Worm (Caenorhabditis elegans) whole organism, L2 larva: Measurements from ENCODE around the gene tdo-2.
A peak's percentile ranks its signal among the peaks of the same experiment; 100 is the strongest.

Source experiments
- nhr-129 ChIP-seq: fragments of 150-350 bp; optimal IDR thresholded peaks from 2 replicates; lab custom pipeline; 2014; ENCODE audit warnings: missing biosample characterization, missing genetic modification characterization
- sma-9 ChIP-seq, 2 experiments: fragments of 150-350 bp in 1 of 2; sonication (generic microtip) in 1 of 2; optimal IDR thresholded peaks; 2 replicates each; lab custom pipeline; 2014 to 2016; ENCODE audit warnings: missing genetic modification characterization in 2 of 2, mild to moderate bottlenecking in 1 of 2, missing biosample characterization in 1 of 2, missing compliant biosample characterization in 1 of 2, missing genetic modification reagents in 1 of 2, moderate library complexity in 1 of 2
- unc-62 ChIP-seq: fragments of 150-350 bp; optimal IDR thresholded peaks from 2 replicates; lab custom pipeline; 2014; ENCODE audit warnings: missing biosample characterization, missing genetic modification reagents, missing genetic modification characterization

DNA sequence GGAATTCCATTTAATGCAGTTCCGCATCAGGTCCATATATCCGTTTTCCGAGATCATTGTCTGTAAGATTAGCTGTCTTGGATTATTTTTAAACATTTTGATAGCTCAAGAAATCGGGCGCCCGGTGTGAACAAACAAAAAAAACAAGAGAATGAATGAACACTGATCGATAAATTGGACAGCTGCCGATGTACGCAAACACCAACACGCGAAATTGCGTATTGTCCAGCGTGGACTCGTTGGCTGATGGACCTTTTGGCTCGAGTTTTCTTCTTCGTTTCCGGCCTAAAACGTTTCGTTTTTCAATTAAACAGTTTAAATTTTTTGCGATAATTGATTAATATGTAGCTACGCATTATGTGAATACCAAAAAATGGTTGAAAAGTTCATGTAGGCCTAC, 13.7 kb downstream of the tdo-2 start, which contains the start of gene dpff-1:
- TF ChIP-seq sma-9 (GFP tag; optimal IDR thresholded peaks at IDR 0.05; lab: Kevin White, UChicago) = no peak
- no peak for TF ChIP-seq sma-9 (tag; optimal IDR thresholded peaks at IDR 0.05; lab: Kevin White, UChicago)
- no peak for TF ChIP-seq unc-62 (GFP tag; lab: Kevin White, UChicago)
- peak; percentile 39 for TF ChIP-seq nhr-129 (tag; lab: Kevin White, UChicago)
